Worm (Caenorhabditis elegans): ENCODE results near the gene C27C12.1.

The C27C12.1 gene

ce11 chrX:14818464-14819259 lies 34.9 kb downstream of the C27C12.1 start, which contains the start of gene epn-1:
TSS of gene epn-1 (minus strand) at chrX:14818514.
- TF ChIP-seq unc-130 (GFP tag; optimal IDR thresholded peaks at IDR 0.05) (no peak), bed-1 (GFP tag; IDR thresholded peaks at IDR 0.05) (no peak), atf-7 (tag; optimal IDR thresholded peaks at IDR 0.05) (peak; percentile 99), die-1 (tag; optimal IDR thresholded peaks at IDR 0.05) (peak; percentile 60), Y53G8AR.9 (GFP tag; conservative IDR thresholded peaks at IDR 0.05) (peak; percentile 95), C17E4.6 (GFP tag; IDR thresholded peaks at IDR 0.05) (0 out of 2 replicates have a peak, but pooled peaks have one; percentile 63), attf-5 (GFP tag; optimal IDR thresholded peaks at IDR 0.05) (peak; percentile 99), ztf-26 (tag; optimal IDR thresholded peaks at IDR 0.05) (peak; percentile 97), madf-10 (tag; optimal IDR thresholded peaks at IDR 0.05) (peak; percentile 98), hmg-20 (GFP tag; IDR thresholded peaks at IDR 0.05) (no peak), sdz-38 (tag; optimal IDR thresholded peaks at IDR 0.05) (no peak), somi-1 (GFP tag; optimal IDR thresholded peaks at IDR 0.05) (peak; percentile 98), ztf-25 (GFP tag; IDR thresholded peaks at IDR 0.05) (0 out of 2 replicates have a peak, but pooled peaks have one; percentile 18), attf-3 (GFP tag; conservative IDR thresholded peaks at IDR 0.05) (no peak), unc-62 (GFP tag; optimal IDR thresholded peaks at IDR 0.05) (peak; percentile 39), F37B4.10 (GFP tag; IDR thresholded peaks at IDR 0.05) (peak; percentile 95; the same call in 1 of the 2 replicates), hlh-26 (GFP tag; conservative IDR thresholded peaks at IDR 0.05) (no peak), ztf-28 (GFP tag; IDR thresholded peaks at IDR 0.05) (no peak), Y95B8A.8 (GFP tag; IDR thresholded peaks at IDR 0.05) (peak; percentile 90), madf-8 (GFP tag; conservative IDR thresholded peaks at IDR 0.05) (no peak), F52B5.7 (tag; optimal IDR thresholded peaks at IDR 0.05) (peak; percentile 56), F39B2.1 (GFP tag; IDR thresholded peaks at IDR 0.05) (peak; percentile 77; the same call in 1 of the 2 replicates), F49E8.2 (tag; optimal IDR thresholded peaks at IDR 0.05; ENCODE audit: insufficient read depth) (no peak), Y79H2A.3 (GFP tag; conservative IDR thresholded peaks at IDR 0.05) (peak; percentile 59; the same call in 1 of the 2 replicates), nhr-120 (GFP tag; IDR thresholded peaks at IDR 0.05) (0 out of 2 replicates have a peak, but pooled peaks have one; percentile 40), ztf-18 (tag; optimal IDR thresholded peaks at IDR 0.05) (peak; percentile 81), K11D2.4 (GFP tag; IDR thresholded peaks at IDR 0.05) (peak; percentile 96), B0336.3 (GFP tag; IDR thresholded peaks at IDR 0.05) (peak; percentile 98), nfya-2 (GFP tag; IDR thresholded peaks at IDR 0.05) (no peak), lin-40 (tag; optimal IDR thresholded peaks at IDR 0.05) (peak; percentile 98), rec-8 (tag; optimal IDR thresholded peaks at IDR 0.05) (no peak), nfyb-1 (GFP tag; IDR thresholded peaks at IDR 0.05) (peak; percentile 96), hlh-12 (tag; optimal IDR thresholded peaks at IDR 0.05) (no peak), zim-3 (tag; optimal IDR thresholded peaks at IDR 0.05) (peak; percentile 76), pbrm-1 (GFP tag; IDR thresholded peaks at IDR 0.05) (peak; percentile 95), F22D6.2 (tag; optimal IDR thresholded peaks at IDR 0.05) (peak; percentile 92), snpc-1.3 (tag; optimal IDR thresholded peaks at IDR 0.05; ENCODE audit: insufficient read depth) (no peak), let-526 (GFP tag; IDR thresholded peaks at IDR 0.05) (peak; percentile 87), tbx-9 (tag; optimal IDR thresholded peaks at IDR 0.05; ENCODE audit: borderline replicate concordance) (no peak), ztf-3 (GFP tag; optimal IDR thresholded peaks at IDR 0.05) (peak; percentile 89), mes-4 (tag; optimal IDR thresholded peaks at IDR 0.05) (no peak), lin-35 (GFP tag; optimal IDR thresholded peaks at IDR 0.05) (peak in 1 of 3 experiments; percentile 90), attf-6 (GFP tag; IDR thresholded peaks at IDR 0.05) (no peak), dpl-1 (GFP tag; optimal IDR thresholded peaks at IDR 0.05) (no peak), egl-18 (GFP tag; IDR thresholded peaks at IDR 0.05) (peak; percentile 92), nhr-27 (tag; optimal IDR thresholded peaks at IDR 0.05) (peak; percentile 71), T07F8.4 (tag; optimal IDR thresholded peaks at IDR 0.05) (peak; percentile 68)
